Worm (Caenorhabditis elegans): Measurements from ENCODE around the gene nspa-9.

ce11 chrX:11716463-11716960, 22.3 kb upstream of the nspa-9 start, which contains the start of gene C44C10.9:
- TF ChIP-seq ama-1 (optimal IDR thresholded peaks at IDR 0.05) = no peak
- no peak for TF ChIP-seq hmg-4 (GFP tag; optimal IDR thresholded peaks at IDR 0.05)
- TF ChIP-seq hmbx-1 (tag; optimal IDR thresholded peaks at IDR 0.05) = no peak
- no peak for TF ChIP-seq ceh-13 (GFP tag; optimal IDR thresholded peaks at IDR 0.05)
- no peak for TF ChIP-seq tbx-37 (GFP tag; conservative IDR thresholded peaks at IDR 0.05)

Measured in whole organism, early embryonic.